Worm (Caenorhabditis elegans) whole organism, late embryonic: ENCODE measurements around the gene D1086.18.
A peak's percentile ranks its signal among the peaks of the same experiment; 100 is the strongest.
"Not testable (repeated sequence)": the region's sequence is repeated elsewhere in the genome, so short reads cannot be mapped to it uniquely, and the experiment has no call there.

Experiments
- C08G9.2 ChIP-seq: sonication (generic microtip); optimal IDR thresholded peaks from 2 replicates; lab custom pipeline; 2016; ENCODE audit warnings: mild to moderate bottlenecking, missing genetic modification characterization, moderate library complexity, missing compliant biosample characterization
- F13H6.1 ChIP-seq: sonication (generic microtip); optimal IDR thresholded peaks from 2 replicates; lab custom pipeline; 2016; ENCODE audit warnings: missing genetic modification characterization, missing compliant biosample characterization
- K09A11.1 ChIP-seq: sonication (generic microtip); optimal IDR thresholded peaks from 2 replicates; lab custom pipeline; 2017; ENCODE audit warnings: antibody characterized with exemption, mild to moderate bottlenecking, missing genetic modification characterization, missing compliant biosample characterization; ENCODE audit not compliant: insufficient read depth
- ceh-14 ChIP-seq: sonication (generic microtip); optimal IDR thresholded peaks from 2 replicates; lab custom pipeline; 2016; ENCODE audit warnings: missing genotype, missing genetic modification characterization, missing compliant biosample characterization
- ceh-18 ChIP-seq: sonication (generic microtip); optimal IDR thresholded peaks from 2 replicates; lab custom pipeline; 2016; ENCODE audit warnings: missing genetic modification characterization, missing compliant biosample characterization
- ceh-2 ChIP-seq: sonication (generic microtip); optimal IDR thresholded peaks from 2 replicates; lab custom pipeline; 2016; ENCODE audit warnings: missing genotype, missing genetic modification characterization, missing compliant biosample characterization
- ceh-31 ChIP-seq: sonication (generic microtip); optimal IDR thresholded peaks from 2 replicates; lab custom pipeline; 2016; ENCODE audit warnings: missing genetic modification characterization, missing compliant biosample characterization
- ceh-34 ChIP-seq: sonication (generic microtip); optimal IDR thresholded peaks from 2 replicates; lab custom pipeline; 2016; ENCODE audit warnings: mild to moderate bottlenecking, missing genetic modification characterization, missing compliant biosample characterization
- ceh-45 ChIP-seq: fragments of 200-800 bp; sonication (Bioruptor generic); IDR thresholded peaks from 2 replicates; pipeline ENCODE4 v1.3.6; 2022; ENCODE audit warnings: missing genetic modification reagents, missing genetic modification characterization, missing compliant biosample characterization
- dmd-4 ChIP-seq: sonication (generic microtip); optimal IDR thresholded peaks from 2 replicates; lab custom pipeline; 2016; ENCODE audit warnings: borderline replicate concordance, missing genetic modification characterization, missing compliant biosample characterization
- dve-1 ChIP-seq: sonication (generic microtip); optimal IDR thresholded peaks from 2 replicates; lab custom pipeline; 2017; ENCODE audit warnings: antibody characterized with exemption, mild to moderate bottlenecking, missing genetic modification characterization, missing compliant biosample characterization
- elt-2 ChIP-seq: sonication (generic microtip); optimal IDR thresholded peaks from 2 replicates; lab custom pipeline; 2016; ENCODE audit warnings: missing genetic modification reagents, missing genetic modification characterization, missing compliant biosample characterization
- ets-4 ChIP-seq: sonication (generic microtip); optimal IDR thresholded peaks from 2 replicates; lab custom pipeline; 2016; ENCODE audit warnings: missing genetic modification characterization, missing compliant biosample characterization
- eyg-1 ChIP-seq: sonication (generic microtip); optimal IDR thresholded peaks from 2 replicates; lab custom pipeline; 2016; ENCODE audit warnings: missing genotype, missing genetic modification characterization, missing compliant biosample characterization
- fax-1 ChIP-seq: sonication (generic microtip); optimal IDR thresholded peaks from 2 replicates; lab custom pipeline; 2016; ENCODE audit warnings: missing genotype, missing genetic modification characterization, missing compliant biosample characterization
- fkh-6 ChIP-seq: sonication (generic microtip); optimal IDR thresholded peaks from 2 replicates; lab custom pipeline; 2016; ENCODE audit warnings: missing genetic modification characterization, missing compliant biosample characterization
- hlh-13 ChIP-seq: fragments of 200-800 bp; sonication (Bioruptor generic); optimal IDR thresholded peaks from 2 replicates; lab custom pipeline; 2018; ENCODE audit warnings: mild to moderate bottlenecking, missing genetic modification characterization, missing compliant biosample characterization
- hlh-30 ChIP-seq: sonication (generic microtip); optimal IDR thresholded peaks from 2 replicates; lab custom pipeline; 2017; ENCODE audit warnings: antibody characterized with exemption, missing genetic modification characterization, missing compliant biosample characterization; ENCODE audit not compliant: insufficient read depth
- hlh-6 ChIP-seq: sonication (generic microtip); optimal IDR thresholded peaks from 2 replicates; lab custom pipeline; 2016; ENCODE audit warnings: missing genotype, missing genetic modification characterization, missing compliant biosample characterization
- hlh-8 ChIP-seq: sonication (generic microtip); optimal IDR thresholded peaks from 2 replicates; lab custom pipeline; 2016; ENCODE audit warnings: missing genotype, missing genetic modification characterization, missing compliant biosample characterization
- lim-6 ChIP-seq: sonication (generic microtip); optimal IDR thresholded peaks from 2 replicates; lab custom pipeline; 2016; ENCODE audit warnings: missing genetic modification characterization, missing compliant biosample characterization
- madf-2 ChIP-seq: sonication (generic microtip); optimal IDR thresholded peaks from 2 replicates; lab custom pipeline; 2017; ENCODE audit warnings: missing genetic modification characterization, missing compliant biosample characterization
- mec-3 ChIP-seq: sonication (generic microtip); optimal IDR thresholded peaks from 2 replicates; lab custom pipeline; 2016; ENCODE audit warnings: borderline replicate concordance, missing genetic modification characterization, missing compliant biosample characterization
- nfya-1 ChIP-seq: sonication (generic microtip); optimal IDR thresholded peaks from 2 replicates; lab custom pipeline; 2017; ENCODE audit warnings: missing genetic modification characterization, mild to moderate bottlenecking, missing compliant biosample characterization, antibody characterized with exemption, moderate library complexity
- npax-4 ChIP-seq: sonication (generic microtip); optimal IDR thresholded peaks from 2 replicates; lab custom pipeline; 2016; ENCODE audit warnings: missing genetic modification characterization, missing compliant biosample characterization
- pax-1 ChIP-seq: fragments of 150-350 bp; optimal IDR thresholded peaks from 2 replicates; lab custom pipeline; 2014; ENCODE audit warnings: missing biosample characterization, missing genetic modification characterization
- pqm-1 ChIP-seq: sonication (generic microtip); optimal IDR thresholded peaks from 2 replicates; lab custom pipeline; 2016; ENCODE audit warnings: missing genetic modification characterization, missing compliant biosample characterization
- ref-2 ChIP-seq: sonication (generic microtip); optimal IDR thresholded peaks from 2 replicates; lab custom pipeline; 2016; ENCODE audit warnings: missing genetic modification characterization, missing compliant biosample characterization
- rnt-1 ChIP-seq: sonication (generic microtip); optimal IDR thresholded peaks from 2 replicates; lab custom pipeline; 2016; ENCODE audit warnings: missing genetic modification characterization, missing compliant biosample characterization
- sdc-2 ChIP-seq: sonication (generic microtip); optimal IDR thresholded peaks from 2 replicates; lab custom pipeline; 2016; ENCODE audit warnings: missing genotype, missing genetic modification characterization, missing compliant biosample characterization
- sox-2 ChIP-seq: fragments of 200-800 bp; sonication (Bioruptor generic); IDR thresholded peaks from 2 replicates; pipeline ENCODE4 v1.3.6; 2022; ENCODE audit warnings: missing genetic modification reagents, missing genetic modification characterization, missing compliant biosample characterization
- tbx-2 ChIP-seq: sonication (generic microtip); optimal IDR thresholded peaks from 2 replicates; lab custom pipeline; 2016; ENCODE audit warnings: missing genetic modification characterization, missing compliant biosample characterization
- tbx-7 ChIP-seq: sonication (generic microtip); optimal IDR thresholded peaks from 2 replicates; lab custom pipeline; 2016; ENCODE audit warnings: missing genotype, missing genetic modification characterization, missing compliant biosample characterization
- ttx-3 ChIP-seq: sonication (generic microtip); optimal IDR thresholded peaks from 2 replicates; lab custom pipeline; 2016; ENCODE audit warnings: missing genetic modification reagents, missing genetic modification characterization, missing compliant biosample characterization
- unc-3 ChIP-seq, 2 experiments: fragments of 200-800 bp in 1 of 2; sonication (Bioruptor generic) in 1 of 2; sonication (generic microtip) in 1 of 2; conservative IDR thresholded peaks in 1 of 2; optimal IDR thresholded peaks in 1 of 2; 2 replicates each; pipeline versions ENCODE4 v1.3.6 to Lab custom; 2016 to 2022; ENCODE audit warnings: missing compliant biosample characterization in 2 of 2, missing genetic modification characterization in 2 of 2, missing genetic modification reagents in 1 of 2
- unc-42 ChIP-seq: sonication (generic microtip); optimal IDR thresholded peaks from 2 replicates; lab custom pipeline; 2016; ENCODE audit warnings: missing genotype, missing genetic modification characterization, missing compliant biosample characterization
- unc-55 ChIP-seq: sonication (generic microtip); optimal IDR thresholded peaks from 2 replicates; lab custom pipeline; 2017; ENCODE audit warnings: missing biosample characterization, missing genetic modification reagents, missing genetic modification characterization
- zip-5 ChIP-seq: sonication (generic microtip); optimal IDR thresholded peaks from 2 replicates; lab custom pipeline; 2016; ENCODE audit warnings: missing genetic modification characterization, missing compliant biosample characterization
- ztf-16 ChIP-seq: sonication (generic microtip); optimal IDR thresholded peaks from 2 replicates; lab custom pipeline; 2017; ENCODE audit warnings: missing genetic modification characterization, missing compliant biosample characterization

Gene D1086.18

ce11 chrV:14085589-14085988 lies at the start of gene D1086.18:
Gene D1086.18 (plus strand): TSS chrV:14085889.
- TF ChIP-seq eyg-1 (tag; lab: Kevin White, UChicago): no peak
- no peak for TF ChIP-seq ref-2 (tag; lab: Kevin White, UChicago)
- no peak for TF ChIP-seq elt-2
- TF ChIP-seq K09A11.1 (tag; lab: Kevin White, UChicago): no peak
- TF ChIP-seq C08G9.2: no peak
- TF ChIP-seq pax-1: no peak
- no peak for TF ChIP-seq sdc-2 (tag; lab: Kevin White, UChicago)

ce11 chrV:14038328-14039084 lies 47.2 kb upstream of the D1086.18 start, which contains the start of gene vps-39:
Gene vps-39 (minus strand): TSS chrV:14038378.
- TF ChIP-seq zip-5 (tag; lab: Kevin White, UChicago): peak; percentile 26
- TF ChIP-seq madf-2 (tag; lab: Kevin White, UChicago): peak; percentile 13
- peak; percentile 0 for TF ChIP-seq ttx-3 (tag; lab: Kevin White, UChicago)
- TF ChIP-seq ceh-14: peak; percentile 60
- TF ChIP-seq elt-2: peak; percentile 32
- TF ChIP-seq tbx-2 (tag; lab: Kevin White, UChicago): peak; percentile 50
- TF ChIP-seq ref-2 (tag; lab: Kevin White, UChicago): peak; percentile 52
- TF ChIP-seq hlh-13 (GFP tag; lab: Kevin White, UChicago): peak; percentile 11
- peak; percentile 75 for TF ChIP-seq ceh-31 (tag; lab: Kevin White, UChicago)
- TF ChIP-seq unc-3 (GFP tag; conservative IDR thresholded peaks at IDR 0.05; lab: Robert Waterston, UW): 0 out of 2 replicates have a peak, but pooled peaks have one; percentile 22
- not testable (repeated sequence) for TF ChIP-seq unc-3 (tag; optimal IDR thresholded peaks at IDR 0.05; lab: Kevin White, UChicago)
- TF ChIP-seq F13H6.1 (tag; lab: Kevin White, UChicago): peak; percentile 3
- TF ChIP-seq ceh-34 (tag; lab: Kevin White, UChicago): peak; percentile 27
- peak; percentile 3 for TF ChIP-seq ceh-2 (tag; lab: Kevin White, UChicago)
- peak; percentile 61; the same call in 1 of the 2 replicates for TF ChIP-seq ceh-45
- peak; percentile 62 for TF ChIP-seq sox-2 (GFP tag; lab: Robert Waterston, UW)
- TF ChIP-seq C08G9.2: peak; percentile 20
- TF ChIP-seq nfya-1: peak; percentile 31
- TF ChIP-seq K09A11.1 (tag; lab: Kevin White, UChicago): peak; percentile 15

DNA sequence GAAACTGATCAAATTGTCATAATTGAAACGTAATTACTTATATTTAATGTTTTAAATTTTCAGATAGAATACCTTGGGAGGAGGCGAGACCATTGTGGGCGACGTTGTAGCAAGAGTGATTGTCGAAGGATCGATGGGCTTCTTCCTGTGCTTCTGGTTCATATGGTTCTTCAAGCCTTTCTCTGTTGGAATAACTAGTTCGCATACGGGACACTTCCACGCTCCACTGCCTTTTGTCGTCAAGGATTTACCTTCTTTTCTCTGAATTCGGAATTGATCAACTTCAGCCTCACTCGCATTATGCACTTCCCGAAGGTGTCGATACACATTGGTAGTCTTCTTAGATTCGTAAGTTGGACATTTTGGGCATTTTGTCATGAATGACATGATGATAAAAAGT lies 36.4 kb upstream of the D1086.18 start, which contains the start of gene F58D12.1:
F58D12.1 (plus strand) TSS at position 301 of the 400 bp plus-strand sequence.
- TF ChIP-seq tbx-2 (tag; lab: Kevin White, UChicago); npax-4; tbx-7 (tag; lab: Kevin White, UChicago): not testable (repeated sequence)
- TF ChIP-seq, all 69 proteins: peak for 0; not testable (repeated sequence) for 69

- peak; percentile 92 for TF ChIP-seq ceh-2 (tag; lab: Kevin White, UChicago)
- TF ChIP-seq ref-2 (tag; lab: Kevin White, UChicago): peak; percentile 91
- TF ChIP-seq fax-1 (tag; lab: Kevin White, UChicago): peak; percentile 54
- peak; percentile 83 for TF ChIP-seq mec-3
- TF ChIP-seq ceh-14: peak; percentile 65
- TF ChIP-seq ceh-18: peak; percentile 76
- peak; percentile 85 for TF ChIP-seq hlh-8 (tag; lab: Kevin White, UChicago)
- peak; percentile 44 for TF ChIP-seq pqm-1
- TF ChIP-seq C08G9.2: peak; percentile 99
- TF ChIP-seq unc-42 (tag; lab: Kevin White, UChicago): peak; percentile 66
- peak; percentile 62 for TF ChIP-seq hlh-6 (tag; lab: Kevin White, UChicago)
- TF ChIP-seq nfya-1: peak; percentile 37
- peak; percentile 43 for TF ChIP-seq dmd-4 (tag; lab: Kevin White, UChicago)
- peak; percentile 91 for TF ChIP-seq tbx-7 (tag; lab: Kevin White, UChicago)
- peak; percentile 53 for TF ChIP-seq F13H6.1 (tag; lab: Kevin White, UChicago)
- TF ChIP-seq dve-1: peak; percentile 9
- peak; percentile 35 for TF ChIP-seq lim-6
- peak; percentile 90 for TF ChIP-seq hlh-30 (tag; lab: Kevin White, UChicago)
- peak; percentile 50 for TF ChIP-seq fkh-6
- TF ChIP-seq unc-55: peak; percentile 39
- peak; percentile 91 for TF ChIP-seq tbx-2 (tag; lab: Kevin White, UChicago)
- TF ChIP-seq rnt-1: peak; percentile 84
- TF ChIP-seq sdc-2 (tag; lab: Kevin White, UChicago): peak; percentile 66
- TF ChIP-seq elt-2: peak; percentile 58
- TF ChIP-seq ceh-31 (tag; lab: Kevin White, UChicago): peak; percentile 92
- TF ChIP-seq ceh-34 (tag; lab: Kevin White, UChicago): peak; percentile 3
- TF ChIP-seq ztf-16 (tag; lab: Kevin White, UChicago): peak; percentile 16
- 0 out of 2 replicates have a peak, but pooled peaks have one; percentile 40 for TF ChIP-seq unc-3 (GFP tag; conservative IDR thresholded peaks at IDR 0.05; lab: Robert Waterston, UW)
- TF ChIP-seq unc-3 (tag; optimal IDR thresholded peaks at IDR 0.05; lab: Kevin White, UChicago): not testable (repeated sequence)
- peak; percentile 75 for TF ChIP-seq zip-5 (tag; lab: Kevin White, UChicago)
- TF ChIP-seq ets-4 (tag; lab: Kevin White, UChicago): peak; percentile 97
- TF ChIP-seq, all 69 proteins: peak for 30; not testable (repeated sequence) for 39
These were observed 30.6 kb upstream of the D1086.18 start for ce11 chrV:14055097-14055496.
